Worm (Caenorhabditis elegans): ENCODE results near the gene F49C12.2.

DNA sequence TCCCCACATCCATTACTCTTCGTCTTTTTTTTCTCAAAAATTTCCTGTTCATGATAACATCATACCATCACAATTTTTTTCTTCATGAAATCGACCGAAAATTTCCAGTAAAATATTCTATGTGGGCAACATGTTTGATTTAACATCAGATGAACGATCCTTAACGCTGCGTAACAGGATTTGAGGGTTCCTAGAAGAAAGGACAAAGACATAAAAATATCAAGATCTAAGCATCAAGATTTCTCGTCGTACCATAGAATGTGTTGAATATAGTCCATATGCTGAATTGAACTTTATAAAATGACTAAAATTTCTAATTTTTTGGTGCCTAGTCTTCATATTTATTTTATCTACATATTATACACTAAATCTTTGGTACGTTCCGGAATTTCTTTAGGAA, 1.1 kb upstream of the F49C12.2 start, which contains the start of gene F49C12.3:
- TF ChIP-seq B0336.3 (GFP tag; IDR thresholded peaks at IDR 0.05) (no peak), F55B11.4 (tag; optimal IDR thresholded peaks at IDR 0.05; ENCODE audit: borderline replicate concordance, insufficient read depth) (no peak), dpff-1 (tag; optimal IDR thresholded peaks at IDR 0.05) (no peak), nfyb-1 (GFP tag; IDR thresholded peaks at IDR 0.05) (no peak)

All from whole organism, young adult.